Fruit fly (Drosophila melanogaster) whole organism, embryonic: ENCODE results near the gene CG10019.

ENCODE experiments used
- Abd-B ChIP-seq: fragments of 200-800 bp; sonication (Bioruptor generic); optimal IDR thresholded peaks from 2 replicates; lab custom pipeline; 2018; ENCODE audit warnings: missing biosample characterization, mild to moderate bottlenecking, missing genetic modification characterization, moderate library complexity
- Bgb ChIP-seq: fragments of 200-800 bp; sonication (Bioruptor generic); IDR thresholded peaks from 2 replicates; pipeline ENCODE4 v1.3.6; 2022; ENCODE audit warnings: missing biosample characterization, missing genetic modification characterization; ENCODE audit not compliant: partially characterized antibody
- CG10209 ChIP-seq: fragments of 200-800 bp; sonication (Bioruptor generic); optimal IDR thresholded peaks from 3 replicates; lab custom pipeline; 2017; ENCODE audit warnings: missing biosample characterization, mild to moderate bottlenecking, missing genetic modification characterization, missing genetic modification reagents
- CG10979 ChIP-seq: fragments of 200-800 bp; sonication (Bioruptor generic); optimal IDR thresholded peaks from 2 replicates; lab custom pipeline; 2018; ENCODE audit warnings: missing biosample characterization, mild to moderate bottlenecking, missing genetic modification characterization, moderate library complexity
- CG11560 ChIP-seq: fragments of 200-800 bp; sonication (Bioruptor generic); IDR thresholded peaks from 3 replicates; pipeline ENCODE4 v1.3.6; 2022; ENCODE audit warnings: missing biosample characterization, missing genetic modification characterization
- CG12769 ChIP-seq: fragments of 200-800 bp; sonication (Bioruptor generic); optimal IDR thresholded peaks from 2 replicates; lab custom pipeline; 2019; ENCODE audit warnings: missing biosample characterization, mild to moderate bottlenecking, missing genetic modification characterization, moderate library complexity
- CG13424 ChIP-seq: fragments of 200-800 bp; sonication (Bioruptor generic); optimal IDR thresholded peaks from 2 replicates; lab custom pipeline; 2019; ENCODE audit warnings: missing biosample characterization, mild to moderate bottlenecking, missing genetic modification characterization, moderate library complexity
- CG13624 ChIP-seq: fragments of 200-800 bp; sonication (Bioruptor generic); optimal IDR thresholded peaks from 2 replicates; lab custom pipeline; 2016; ENCODE audit warnings: missing biosample characterization, missing genetic modification characterization
- CG14860 ChIP-seq: fragments of 200-800 bp; sonication (Bioruptor generic); IDR thresholded peaks from 3 replicates; pipeline ENCODE4 v1.3.6; 2022; ENCODE audit warnings: missing biosample characterization, missing genetic modification characterization; ENCODE audit not compliant: partially characterized antibody
- CG15269 ChIP-seq: fragments of 200-800 bp; sonication (Bioruptor generic); optimal IDR thresholded peaks from 2 replicates; lab custom pipeline; 2018; ENCODE audit warnings: missing biosample characterization, mild to moderate bottlenecking, missing genetic modification characterization, moderate library complexity
- CG1529 ChIP-seq: fragments of 200-800 bp; sonication (Bioruptor generic); optimal IDR thresholded peaks from 3 replicates; lab custom pipeline; 2018; ENCODE audit warnings: missing biosample characterization, missing genetic modification characterization
- CG17385 ChIP-seq: fragments of 200-800 bp; sonication (Bioruptor generic); optimal IDR thresholded peaks from 3 replicates; lab custom pipeline; 2018; ENCODE audit warnings: missing biosample characterization, mild to moderate bottlenecking, missing genetic modification characterization
- CG17612 ChIP-seq: fragments of 200-800 bp; sonication (Bioruptor generic); IDR thresholded peaks from 2 replicates; pipeline ENCODE4 v1.3.6; 2022; ENCODE audit warnings: missing biosample characterization, missing genetic modification characterization
- CG18599 ChIP-seq: fragments of 200-800 bp; sonication (Bioruptor generic); optimal IDR thresholded peaks from 3 replicates; lab custom pipeline; 2017; ENCODE audit warnings: missing biosample characterization, missing genetic modification characterization, mild to moderate bottlenecking, moderate library complexity, missing genetic modification reagents
- CG18619 ChIP-seq: fragments of 200-800 bp; sonication (Bioruptor generic); optimal IDR thresholded peaks from 3 replicates; lab custom pipeline; 2017; ENCODE audit warnings: missing biosample characterization, mild to moderate bottlenecking, missing genetic modification characterization
- CG32772 ChIP-seq: fragments of 200-800 bp; sonication (Bioruptor generic); IDR thresholded peaks from 2 replicates; pipeline ENCODE4 v1.3.6; 2022; ENCODE audit warnings: missing biosample characterization, missing genetic modification characterization
- CG3726 ChIP-seq: fragments of 200-800 bp; sonication (Bioruptor generic); IDR thresholded peaks from 3 replicates; pipeline ENCODE4, ENCODE4 v1.3.6; 2022; ENCODE audit warnings: missing biosample characterization, missing genetic modification characterization
- CG4360 ChIP-seq: fragments of 200-800 bp; sonication (Bioruptor generic); IDR thresholded peaks from 2 replicates; pipeline ENCODE4 v1.3.6; 2022; ENCODE audit warnings: missing biosample characterization, missing genetic modification characterization
- CG5245 ChIP-seq: fragments of 200-800 bp; sonication (Bioruptor generic); optimal IDR thresholded peaks from 3 replicates; lab custom pipeline; 2016; ENCODE audit warnings: missing biosample characterization, missing genetic modification characterization
- CG6254 ChIP-seq: fragments of 200-800 bp; sonication (Bioruptor generic); optimal IDR thresholded peaks from 3 replicates; lab custom pipeline; 2017; ENCODE audit warnings: mild to moderate bottlenecking, missing biosample characterization, missing genetic modification reagents, missing genetic modification characterization
- CG6272 ChIP-seq: fragments of 200-800 bp; sonication (Bioruptor generic); IDR thresholded peaks from 2 replicates; pipeline ENCODE4 v1.3.6; 2022; ENCODE audit warnings: missing biosample characterization, missing genetic modification characterization
- CG7963 ChIP-seq: fragments of 200-800 bp; sonication (Bioruptor generic); IDR thresholded peaks from 3 replicates; pipeline ENCODE4 v1.3.6; 2022; ENCODE audit warnings: missing biosample characterization, missing genetic modification characterization; ENCODE audit not compliant: partially characterized antibody
- CG8281 ChIP-seq: fragments of 200-800 bp; sonication (Bioruptor generic); optimal IDR thresholded peaks from 2 replicates; lab custom pipeline; 2018; ENCODE audit warnings: missing biosample characterization, mild to moderate bottlenecking, missing genetic modification characterization, moderate library complexity
- CG8765 ChIP-seq: fragments of 200-800 bp; sonication (Bioruptor generic); IDR thresholded peaks from 2 replicates; pipeline ENCODE4 v1.3.6; 2022; ENCODE audit warnings: missing biosample characterization, missing genetic modification characterization
- CG9609 ChIP-seq: fragments of 200-800 bp; sonication (Bioruptor generic); optimal IDR thresholded peaks from 3 replicates; lab custom pipeline; 2016; ENCODE audit warnings: missing biosample characterization, missing genetic modification characterization
- D19B ChIP-seq: fragments of 200-800 bp; sonication (Bioruptor generic); optimal IDR thresholded peaks from 2 replicates; lab custom pipeline; 2017; ENCODE audit warnings: missing biosample characterization, mild to moderate bottlenecking, missing genetic modification characterization
- Dad ChIP-seq: fragments of 200-800 bp; sonication (Bioruptor generic); optimal IDR thresholded peaks from 3 replicates; lab custom pipeline; 2016; ENCODE audit warnings: missing biosample characterization, missing genetic modification characterization
- Dip3 ChIP-seq: fragments of 200-800 bp; sonication (Bioruptor generic); optimal IDR thresholded peaks from 3 replicates; lab custom pipeline; 2016; ENCODE audit warnings: missing biosample characterization, missing genetic modification characterization
- E2f2 ChIP-seq: fragments of 200-800 bp; sonication (Bioruptor generic); IDR thresholded peaks from 2 replicates; pipeline ENCODE4 v1.3.6; 2022; ENCODE audit warnings: missing biosample characterization, missing genetic modification characterization
- Fer1 ChIP-seq: fragments of 200-800 bp; sonication (Bioruptor generic); optimal IDR thresholded peaks from 2 replicates; lab custom pipeline; 2017; ENCODE audit warnings: missing biosample characterization, mild to moderate bottlenecking, missing genetic modification characterization
- Fer2 ChIP-seq: fragments of 200-800 bp; sonication (Bioruptor generic); optimal IDR thresholded peaks from 2 replicates; lab custom pipeline; 2018; ENCODE audit warnings: missing biosample characterization, mild to moderate bottlenecking, missing genetic modification characterization, moderate library complexity
- Fer3 ChIP-seq: fragments of 200-800 bp; sonication (Bioruptor generic); optimal IDR thresholded peaks from 2 replicates; lab custom pipeline; 2018; ENCODE audit warnings: missing biosample characterization, mild to moderate bottlenecking, missing genetic modification characterization, moderate library complexity
- Lpt ChIP-seq: fragments of >200 bp; optimal IDR thresholded peaks from 2 replicates; lab custom pipeline; 2018; ENCODE audit warnings: missing biosample characterization, missing genetic modification characterization
- MESR4 ChIP-seq: fragments of 200-800 bp; sonication (Bioruptor generic); optimal IDR thresholded peaks from 2 replicates; lab custom pipeline; 2018; ENCODE audit warnings: missing biosample characterization, mild to moderate bottlenecking, missing genetic modification characterization, moderate library complexity
- Ssrp ChIP-seq: fragments of 200-800 bp; sonication (Bioruptor generic); optimal IDR thresholded peaks from 2 replicates; lab custom pipeline; 2018; ENCODE audit warnings: missing biosample characterization, mild to moderate bottlenecking, missing genetic modification characterization, moderate library complexity
- ara ChIP-seq: fragments of 200-800 bp; sonication (Bioruptor generic); IDR thresholded peaks from 2 replicates; pipeline ENCODE4 v1.3.6; 2022; ENCODE audit warnings: missing biosample characterization, missing genetic modification characterization
- chn ChIP-seq: fragments of 200-800 bp; sonication (Bioruptor generic); optimal IDR thresholded peaks from 2 replicates; lab custom pipeline; 2016; ENCODE audit warnings: missing biosample characterization, missing genetic modification characterization
- dan ChIP-seq: fragments of 200-800 bp; sonication (Bioruptor generic); IDR thresholded peaks from 2 replicates; pipeline ENCODE4 v1.3.6; 2022; ENCODE audit warnings: missing biosample characterization, missing genetic modification characterization
- ewg ChIP-seq: fragments of 200-800 bp; sonication (Bioruptor generic); optimal IDR thresholded peaks from 3 replicates; lab custom pipeline; 2017; ENCODE audit warnings: mild to moderate bottlenecking, missing biosample characterization, missing genetic modification reagents, missing genetic modification characterization
- fru ChIP-seq: fragments of >200 bp; optimal IDR thresholded peaks from 2 replicates; lab custom pipeline; 2017
- lmd ChIP-seq: fragments of 200-800 bp; sonication (Bioruptor generic); IDR thresholded peaks from 2 replicates; pipeline ENCODE4 v1.3.6; 2022; ENCODE audit warnings: missing biosample characterization, missing genetic modification characterization
- nau ChIP-seq: fragments of 200-800 bp; sonication (Bioruptor generic); optimal IDR thresholded peaks from 3 replicates; lab custom pipeline; 2017; ENCODE audit warnings: missing biosample characterization, mild to moderate bottlenecking, missing genetic modification characterization, missing genetic modification reagents
- pum ChIP-seq: fragments of 200-800 bp; sonication (Bioruptor generic); optimal IDR thresholded peaks from 2 replicates; lab custom pipeline; 2016; ENCODE audit warnings: missing biosample characterization, missing genetic modification characterization
- sens ChIP-seq: fragments of 200-800 bp; sonication (Bioruptor generic); peaks from one replicate; lab custom pipeline; 2016; ENCODE audit warnings: missing biosample characterization, missing genetic modification characterization
- sna ChIP-seq: fragments of 200-800 bp; sonication (Bioruptor generic); IDR thresholded peaks from 2 replicates; pipeline ENCODE4 v1.3.6; 2022; ENCODE audit warnings: missing biosample characterization, missing genetic modification characterization; ENCODE audit not compliant: partially characterized antibody
- trem ChIP-seq: fragments of 200-800 bp; optimal IDR thresholded peaks from 3 replicates; lab custom pipeline; 2019; ENCODE audit warnings: missing biosample characterization, mild to moderate bottlenecking, missing genetic modification characterization, moderate library complexity
- ttk ChIP-seq: fragments of 200-800 bp; sonication (Bioruptor generic); IDR thresholded peaks from 2 replicates; pipeline ENCODE4 v2.1.2; 2022; ENCODE audit warnings: missing biosample characterization, missing genetic modification characterization
- tup ChIP-seq: fragments of 200-800 bp; sonication (Bioruptor generic); optimal IDR thresholded peaks from 2 replicates; lab custom pipeline; 2016; ENCODE audit warnings: missing biosample characterization, mild to moderate bottlenecking, missing genetic modification characterization, moderate library complexity
- unpg ChIP-seq: fragments of 200-800 bp; sonication (Bioruptor generic); optimal IDR thresholded peaks from 3 replicates; lab custom pipeline; 2018; ENCODE audit warnings: missing biosample characterization, mild to moderate bottlenecking, missing genetic modification characterization, moderate library complexity
- usp ChIP-seq: fragments of >200 bp; optimal IDR thresholded peaks from 2 replicates; lab custom pipeline; 2017; ENCODE audit warnings: missing biosample characterization, missing genetic modification characterization
- vvl ChIP-seq: fragments of 200-800 bp; sonication (Bioruptor generic); IDR thresholded peaks from 2 replicates; pipeline ENCODE4 v1.3.6; 2022; ENCODE audit warnings: missing biosample characterization, missing genetic modification characterization
- zfh2 ChIP-seq: fragments of 200-800 bp; sonication (Bioruptor generic); optimal IDR thresholded peaks from 2 replicates; lab custom pipeline; 2016; ENCODE audit warnings: missing biosample characterization, missing genetic modification characterization

The CG10019 gene

dm6 chr2L:3712949-3713416 lies 17.3 kb upstream of the CG10019 start, which contains the start of the genes CG31955 and CG2818 (continued):
- TF ChIP-seq E2f2 (GFP tag; lab: Robert Waterston, UW), result peak; percentile 72
- no peak for TF ChIP-seq Fer1 (GFP tag; lab: Kevin White, UChicago)
- TF ChIP-seq Ssrp, result no peak
- no peak for TF ChIP-seq CG7963 (GFP tag; lab: Robert Waterston, UW)
- TF ChIP-seq D19B (GFP tag; lab: Kevin White, UChicago), result no peak
- no peak for TF ChIP-seq CG4360 (GFP tag; lab: Robert Waterston, UW)
- no peak for TF ChIP-seq Dip3 (GFP tag; lab: Kevin White, UChicago)
- no peak for TF ChIP-seq ttk (GFP tag; lab: Robert Waterston, UW)
- TF ChIP-seq trem (tag; lab: Kevin White, UChicago), result peak; percentile 28
- peak; percentile 36 for TF ChIP-seq CG12769 (tag; lab: Kevin White, UChicago)
- TF ChIP-seq CG6272, result no peak
- no peak for TF ChIP-seq Dad (GFP tag; lab: Kevin White, UChicago)
- peak; percentile 6 for TF ChIP-seq CG13624 (GFP tag; lab: Kevin White, UChicago)
- no peak for TF ChIP-seq CG10209 (GFP tag; lab: Kevin White, UChicago)
- no peak for TF ChIP-seq fru
- TF ChIP-seq CG8281, result no peak
- TF ChIP-seq Abd-B (GFP tag; lab: Kevin White, UChicago), result no peak
- no peak for TF ChIP-seq CG32772 (GFP tag; lab: Robert Waterston, UW)
- no peak for TF ChIP-seq CG10979 (tag; lab: Kevin White, UChicago)
- no peak for TF ChIP-seq CG17612 (GFP tag; lab: Robert Waterston, UW)
- TF ChIP-seq nau, result no peak
- no peak for TF ChIP-seq usp (GFP tag; lab: Kevin White, UChicago)
- no peak for TF ChIP-seq dan (GFP tag; lab: Robert Waterston, UW)
- peak; percentile 85 for TF ChIP-seq sna (GFP tag; lab: Robert Waterston, UW)
- peak; percentile 9 for TF ChIP-seq CG15269 (tag; lab: Kevin White, UChicago)
- TF ChIP-seq CG3726 (GFP tag; lab: Robert Waterston, UW), result no peak
- TF ChIP-seq CG11560 (tag; lab: Robert Waterston, UW), result no peak
- TF ChIP-seq CG5245, result no peak
- no peak for TF ChIP-seq ara (GFP tag; lab: Robert Waterston, UW)
- TF ChIP-seq ewg (GFP tag; lab: Kevin White, UChicago), result no peak
- TF ChIP-seq CG14860 (GFP tag; lab: Robert Waterston, UW), result peak; percentile 21; the same call in 1 of the 3 replicates
- TF ChIP-seq Bgb, result peak; percentile 61; the same call in 1 of the 2 replicates
- no peak for TF ChIP-seq Lpt (GFP tag; lab: Kevin White, UChicago)
- no peak for TF ChIP-seq lmd
- no peak for TF ChIP-seq CG6254 (GFP tag; lab: Kevin White, UChicago)
- TF ChIP-seq unpg, result no peak
- TF ChIP-seq pum (GFP tag; lab: Kevin White, UChicago), result no peak
- TF ChIP-seq vvl, result no peak
- TF ChIP-seq CG8765, result no peak
- no peak for TF ChIP-seq Fer3 (tag; lab: Kevin White, UChicago)
- no peak for TF ChIP-seq CG9609 (GFP tag; lab: Kevin White, UChicago)
- TF ChIP-seq sens (GFP tag; lab: Kevin White, UChicago), result peak; percentile 63
- peak; percentile 16 for TF ChIP-seq chn (GFP tag; lab: Kevin White, UChicago)
- no peak for TF ChIP-seq tup (GFP tag; lab: Kevin White, UChicago)
- no peak for TF ChIP-seq Fer2 (tag; lab: Kevin White, UChicago)
- TF ChIP-seq CG18619, result no peak
- no peak for TF ChIP-seq MESR4 (GFP tag; lab: Kevin White, UChicago)
- TF ChIP-seq CG18599, result no peak
- peak; percentile 48 for TF ChIP-seq CG13424 (tag; lab: Kevin White, UChicago)
- TF ChIP-seq CG1529 (GFP tag; lab: Kevin White, UChicago), result no peak
- no peak for TF ChIP-seq zfh2 (GFP tag; lab: Kevin White, UChicago)
- TF ChIP-seq CG17385 (GFP tag; lab: Kevin White, UChicago), result no peak
